Worm (Caenorhabditis elegans): ENCODE data around the gene lgc-32.

DNA sequence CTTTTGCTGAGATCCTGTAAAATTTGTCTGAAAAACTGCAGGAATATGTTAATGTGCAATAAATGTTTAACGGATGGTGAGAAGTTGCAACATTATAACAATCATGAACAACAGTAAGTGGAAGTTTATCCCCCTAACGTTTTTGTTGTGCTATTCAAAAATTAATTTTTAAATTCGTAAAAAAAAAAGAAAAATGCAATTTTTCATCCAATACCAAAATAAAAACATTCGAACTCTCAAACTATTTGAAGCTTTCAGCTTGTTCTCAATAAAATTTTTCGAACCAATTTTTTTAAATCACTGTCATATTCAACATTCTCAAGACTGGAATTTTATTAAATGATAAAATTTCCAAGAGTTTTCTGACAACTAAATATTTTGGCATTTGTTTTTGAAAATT is 19.7 kb downstream of the lgc-32 start, which contains the start of gene ncam-1:
- TF ChIP-seq nhr-129 (tag; optimal IDR thresholded peaks at IDR 0.05), result no peak
- no peak for TF ChIP-seq egl-27 (tag; optimal IDR thresholded peaks at IDR 0.05)
- TF ChIP-seq unc-62 (GFP tag; optimal IDR thresholded peaks at IDR 0.05), result no peak
- no peak for TF ChIP-seq unc-39 (tag; optimal IDR thresholded peaks at IDR 0.05)
- no peak for TF ChIP-seq peb-1 (tag; optimal IDR thresholded peaks at IDR 0.05)
- no peak for TF ChIP-seq mab-5 (tag; optimal IDR thresholded peaks at IDR 0.05)
- no peak for TF ChIP-seq nhr-11 (tag; optimal IDR thresholded peaks at IDR 0.05)
- no peak for TF ChIP-seq R02D3.7 (tag; optimal IDR thresholded peaks at IDR 0.05)
- no peak for TF ChIP-seq ZK546.5 (tag; optimal IDR thresholded peaks at IDR 0.05)
